Worm (Caenorhabditis elegans) whole organism, young adult: ENCODE data around the gene lex-1.

Source experiments
- Y53F4B.3 ChIP-seq: fragments of 200-800 bp; sonication (Bioruptor generic); IDR thresholded peaks from 2 replicates; pipeline ENCODE4 v1.3.6; 2022; ENCODE audit warnings: missing genetic modification reagents, missing genetic modification characterization, missing compliant biosample characterization
- him-1 ChIP-seq: sonication (generic microtip); optimal IDR thresholded peaks from 2 replicates; lab custom pipeline; 2016; ENCODE audit warnings: missing genotype, missing genetic modification reagents, missing genetic modification characterization, missing compliant biosample characterization
- pha-4 ChIP-seq: fragments of 150-350 bp; sonication (generic microtip); optimal IDR thresholded peaks from 2 replicates; lab custom pipeline; 2014; ENCODE audit warnings: missing biosample characterization, missing genetic modification reagents, missing genetic modification characterization
- unc-62 ChIP-seq: fragments of 150-350 bp; optimal IDR thresholded peaks from 2 replicates; lab custom pipeline; 2014; ENCODE audit warnings: missing biosample characterization, missing genetic modification reagents, missing genetic modification characterization

ce11 chrIV:12078112-12078812 lies 1.0 kb upstream of the lex-1 start, which contains the start of gene tmed-1:
- TF ChIP-seq pha-4 (tag; lab: Kevin White, UChicago) (no peak), unc-62 (GFP tag; lab: Kevin White, UChicago) (no peak), Y53F4B.3 (no peak), him-1 (tag; lab: Kevin White, UChicago) (no peak)
